Worm (Caenorhabditis elegans): Measurements from ENCODE around the gene gpa-6.

gpa-6 gene

ce11 chrX:13178347-13178746 is 12.7 kb upstream of the gpa-6 start, which contains the start of gene nlp-3:
nlp-3 (minus strand) TSS chrX:13178447.
- TF ChIP-seq sptf-2 (GFP tag; optimal IDR thresholded peaks at IDR 0.05) (no peak), Y56A3A.18 (GFP tag; IDR thresholded peaks at IDR 0.05) (no peak)

- TF ChIP-seq madf-10 (tag; optimal IDR thresholded peaks at IDR 0.05): no peak
- TF ChIP-seq mes-4 (tag; optimal IDR thresholded peaks at IDR 0.05): no peak
- no peak for TF ChIP-seq sea-2 (GFP tag; IDR thresholded peaks at IDR 0.05)
- TF ChIP-seq nhr-90 (tag; optimal IDR thresholded peaks at IDR 0.05): no peak
- TF ChIP-seq cebp-1 (GFP tag; IDR thresholded peaks at IDR 0.05): no peak
- no peak for TF ChIP-seq cebp-1 (tag; optimal IDR thresholded peaks at IDR 0.05)
- no peak for TF ChIP-seq F37B4.10 (GFP tag; IDR thresholded peaks at IDR 0.05)
- TF ChIP-seq cebp-2 (GFP tag; IDR thresholded peaks at IDR 0.05): no peak
- TF ChIP-seq sptf-2 (GFP tag; optimal IDR thresholded peaks at IDR 0.05): no peak
- no peak for TF ChIP-seq madf-6 (GFP tag; IDR thresholded peaks at IDR 0.05)
- TF ChIP-seq F33H1.4 (GFP tag; IDR thresholded peaks at IDR 0.05): no peak
- TF ChIP-seq F55B11.4 (tag; optimal IDR thresholded peaks at IDR 0.05; ENCODE audit: borderline replicate concordance, insufficient read depth): no peak
- TF ChIP-seq ceh-27 (GFP tag; optimal IDR thresholded peaks at IDR 0.05): no peak
- no peak for TF ChIP-seq ceh-100 (GFP tag; IDR thresholded peaks at IDR 0.05)
- no peak for TF ChIP-seq ztf-6 (GFP tag; IDR thresholded peaks at IDR 0.05)
- TF ChIP-seq nfyb-1 (GFP tag; IDR thresholded peaks at IDR 0.05): no peak
- no peak for TF ChIP-seq madf-8 (GFP tag; conservative IDR thresholded peaks at IDR 0.05)
- no peak for TF ChIP-seq hsf-1 (GFP tag; IDR thresholded peaks at IDR 0.05)
- TF ChIP-seq lin-26 (GFP tag; IDR thresholded peaks at IDR 0.05): no peak
Measured at ce11 chrX:13182012-13182411, 9.0 kb upstream of the gpa-6 start.

ce11 chrX:13189861-13190260 is 1.2 kb upstream of the gpa-6 start, which contains the start of gene cwp-5:
cwp-5 (minus strand) TSS chrX:13189961.
- no peak for TF ChIP-seq T26A5.8 (tag; optimal IDR thresholded peaks at IDR 0.05)
- no peak for TF ChIP-seq F33H1.4 (GFP tag; IDR thresholded peaks at IDR 0.05)
- no peak for TF ChIP-seq D2030.7 (GFP tag; IDR thresholded peaks at IDR 0.05)
- TF ChIP-seq rec-8 (tag; optimal IDR thresholded peaks at IDR 0.05): no peak
- TF ChIP-seq zim-3 (tag; optimal IDR thresholded peaks at IDR 0.05): no peak
- TF ChIP-seq snpc-1.1 (tag; optimal IDR thresholded peaks at IDR 0.05; ENCODE audit: insufficient read depth): no peak
- no peak for TF ChIP-seq tbx-9 (tag; optimal IDR thresholded peaks at IDR 0.05; ENCODE audit: borderline replicate concordance)
- TF ChIP-seq B0019.2 (GFP tag; conservative IDR thresholded peaks at IDR 0.05): no peak
- TF ChIP-seq mes-4 (tag; optimal IDR thresholded peaks at IDR 0.05): no peak

ce11 chrX:13198134-13198533 is 7.1 kb downstream of the gpa-6 start:
- TF ChIP-seq attf-3 (GFP tag; conservative IDR thresholded peaks at IDR 0.05) (no peak), athp-1 (tag; optimal IDR thresholded peaks at IDR 0.05) (no peak), xnd-1 (tag; optimal IDR thresholded peaks at IDR 0.05) (no peak), nfyb-1 (GFP tag; IDR thresholded peaks at IDR 0.05) (no peak), attf-6 (GFP tag; IDR thresholded peaks at IDR 0.05) (no peak), ztf-28 (GFP tag; IDR thresholded peaks at IDR 0.05) (no peak), ceh-27 (GFP tag; optimal IDR thresholded peaks at IDR 0.05) (no peak), nhr-80 (tag; optimal IDR thresholded peaks at IDR 0.05) (no peak), nfya-2 (GFP tag; IDR thresholded peaks at IDR 0.05) (no peak), tbx-9 (tag; optimal IDR thresholded peaks at IDR 0.05; ENCODE audit: borderline replicate concordance) (no peak), hrde-1 (tag; optimal IDR thresholded peaks at IDR 0.05; ENCODE audit: borderline replicate concordance) (no peak), snpc-3.4 (tag; optimal IDR thresholded peaks at IDR 0.05) (no peak), ceh-40 (GFP tag; IDR thresholded peaks at IDR 0.05) (no peak), ekl-4 (GFP tag; IDR thresholded peaks at IDR 0.05) (no peak)
